Worm (Caenorhabditis elegans) whole organism, late embryonic: Measurements from ENCODE around the gene F26F4.12.

ENCODE experiments used
- C08G9.2 ChIP-seq: sonication (generic microtip); optimal IDR thresholded peaks from 2 replicates; lab custom pipeline; 2016; ENCODE audit warnings: mild to moderate bottlenecking, missing genetic modification characterization, moderate library complexity, missing compliant biosample characterization
- C38D4.7 ChIP-seq: fragments of 200-800 bp; sonication (Bioruptor generic); optimal IDR thresholded peaks from 2 replicates; lab custom pipeline; 2018; ENCODE audit warnings: mild to moderate bottlenecking, missing genetic modification characterization, moderate library complexity, missing compliant biosample characterization
- K02D7.2 ChIP-seq: sonication (generic microtip); optimal IDR thresholded peaks from 2 replicates; lab custom pipeline; 2017; ENCODE audit warnings: mild to moderate bottlenecking, missing genetic modification characterization, missing compliant biosample characterization
- K09A11.1 ChIP-seq: sonication (generic microtip); optimal IDR thresholded peaks from 2 replicates; lab custom pipeline; 2017; ENCODE audit warnings: antibody characterized with exemption, mild to moderate bottlenecking, missing genetic modification characterization, missing compliant biosample characterization; ENCODE audit not compliant: insufficient read depth
- ahr-1 ChIP-seq: sonication (generic microtip); optimal IDR thresholded peaks from 2 replicates; lab custom pipeline; 2016; ENCODE audit warnings: missing genetic modification characterization, missing compliant biosample characterization
- ceh-14 ChIP-seq: sonication (generic microtip); optimal IDR thresholded peaks from 2 replicates; lab custom pipeline; 2016; ENCODE audit warnings: missing genotype, missing genetic modification characterization, missing compliant biosample characterization
- ceh-18 ChIP-seq: sonication (generic microtip); optimal IDR thresholded peaks from 2 replicates; lab custom pipeline; 2016; ENCODE audit warnings: missing genetic modification characterization, missing compliant biosample characterization
- ceh-2 ChIP-seq: sonication (generic microtip); optimal IDR thresholded peaks from 2 replicates; lab custom pipeline; 2016; ENCODE audit warnings: missing genotype, missing genetic modification characterization, missing compliant biosample characterization
- ceh-22 ChIP-seq: sonication (generic microtip); optimal IDR thresholded peaks from 2 replicates; lab custom pipeline; 2017; ENCODE audit warnings: missing biosample characterization, missing genetic modification characterization
- ceh-31 ChIP-seq: sonication (generic microtip); optimal IDR thresholded peaks from 2 replicates; lab custom pipeline; 2016; ENCODE audit warnings: missing genetic modification characterization, missing compliant biosample characterization
- ceh-34 ChIP-seq: sonication (generic microtip); optimal IDR thresholded peaks from 2 replicates; lab custom pipeline; 2016; ENCODE audit warnings: mild to moderate bottlenecking, missing genetic modification characterization, missing compliant biosample characterization
- ceh-45 ChIP-seq: fragments of 200-800 bp; sonication (Bioruptor generic); IDR thresholded peaks from 2 replicates; pipeline ENCODE4 v1.3.6; 2022; ENCODE audit warnings: missing genetic modification reagents, missing genetic modification characterization, missing compliant biosample characterization
- ceh-6 ChIP-seq: fragments of 200-800 bp; sonication (Bioruptor generic); optimal IDR thresholded peaks from 2 replicates; lab custom pipeline; 2018; ENCODE audit warnings: mild to moderate bottlenecking, missing genetic modification characterization, missing compliant biosample characterization
- dmd-4 ChIP-seq: sonication (generic microtip); optimal IDR thresholded peaks from 2 replicates; lab custom pipeline; 2016; ENCODE audit warnings: borderline replicate concordance, missing genetic modification characterization, missing compliant biosample characterization
- elt-2 ChIP-seq: sonication (generic microtip); optimal IDR thresholded peaks from 2 replicates; lab custom pipeline; 2016; ENCODE audit warnings: missing genetic modification reagents, missing genetic modification characterization, missing compliant biosample characterization
- elt-4 ChIP-seq: sonication (generic microtip); optimal IDR thresholded peaks from 2 replicates; lab custom pipeline; 2016; ENCODE audit warnings: missing genetic modification characterization, missing compliant biosample characterization
- eyg-1 ChIP-seq: sonication (generic microtip); optimal IDR thresholded peaks from 2 replicates; lab custom pipeline; 2016; ENCODE audit warnings: missing genotype, missing genetic modification characterization, missing compliant biosample characterization
- fkh-10 ChIP-seq: fragments of 150-350 bp; optimal IDR thresholded peaks from 2 replicates; lab custom pipeline; 2014; ENCODE audit warnings: missing biosample characterization, missing genetic modification reagents, missing genetic modification characterization
- fkh-6 ChIP-seq: sonication (generic microtip); optimal IDR thresholded peaks from 2 replicates; lab custom pipeline; 2016; ENCODE audit warnings: missing genetic modification characterization, missing compliant biosample characterization
- gmeb-2 ChIP-seq: sonication (generic microtip); optimal IDR thresholded peaks from 2 replicates; lab custom pipeline; 2016; ENCODE audit warnings: missing genetic modification characterization, inconsistent platforms, missing compliant biosample characterization
- hlh-15 ChIP-seq: sonication (generic microtip); optimal IDR thresholded peaks from 2 replicates; lab custom pipeline; 2016; ENCODE audit warnings: missing genetic modification characterization, missing compliant biosample characterization
- hlh-30 ChIP-seq: sonication (generic microtip); optimal IDR thresholded peaks from 2 replicates; lab custom pipeline; 2017; ENCODE audit warnings: antibody characterized with exemption, missing genetic modification characterization, missing compliant biosample characterization; ENCODE audit not compliant: insufficient read depth
- hlh-6 ChIP-seq: sonication (generic microtip); optimal IDR thresholded peaks from 2 replicates; lab custom pipeline; 2016; ENCODE audit warnings: missing genotype, missing genetic modification characterization, missing compliant biosample characterization
- lim-6 ChIP-seq: sonication (generic microtip); optimal IDR thresholded peaks from 2 replicates; lab custom pipeline; 2016; ENCODE audit warnings: missing genetic modification characterization, missing compliant biosample characterization
- mec-3 ChIP-seq: sonication (generic microtip); optimal IDR thresholded peaks from 2 replicates; lab custom pipeline; 2016; ENCODE audit warnings: borderline replicate concordance, missing genetic modification characterization, missing compliant biosample characterization
- nfya-1 ChIP-seq: sonication (generic microtip); optimal IDR thresholded peaks from 2 replicates; lab custom pipeline; 2017; ENCODE audit warnings: missing genetic modification characterization, mild to moderate bottlenecking, missing compliant biosample characterization, antibody characterized with exemption, moderate library complexity
- nhr-232 ChIP-seq: sonication (generic microtip); optimal IDR thresholded peaks from 2 replicates; lab custom pipeline; 2016; ENCODE audit warnings: missing genetic modification characterization, missing compliant biosample characterization
- npax-4 ChIP-seq: sonication (generic microtip); optimal IDR thresholded peaks from 2 replicates; lab custom pipeline; 2016; ENCODE audit warnings: missing genetic modification characterization, missing compliant biosample characterization
- odd-2 ChIP-seq: sonication (generic microtip); optimal IDR thresholded peaks from 2 replicates; lab custom pipeline; 2017; ENCODE audit warnings: antibody characterized with exemption, mild to moderate bottlenecking, missing genetic modification characterization, missing compliant biosample characterization
- pag-3 ChIP-seq: sonication (generic microtip); optimal IDR thresholded peaks from 2 replicates; lab custom pipeline; 2016; ENCODE audit warnings: missing compliant biosample characterization, missing genetic modification characterization, borderline replicate concordance
- pha-4 ChIP-seq: fragments of 150-350 bp; optimal IDR thresholded peaks from 2 replicates; lab custom pipeline; 2018; ENCODE audit warnings: missing biosample characterization, missing genetic modification reagents, missing genetic modification characterization
- pqm-1 ChIP-seq: sonication (generic microtip); optimal IDR thresholded peaks from 2 replicates; lab custom pipeline; 2016; ENCODE audit warnings: missing genetic modification characterization, missing compliant biosample characterization
- pros-1 ChIP-seq: fragments of 150-350 bp; optimal IDR thresholded peaks from 2 replicates; lab custom pipeline; 2014; ENCODE audit warnings: missing biosample characterization, missing genetic modification reagents, missing genetic modification characterization
- ref-2 ChIP-seq: sonication (generic microtip); optimal IDR thresholded peaks from 2 replicates; lab custom pipeline; 2016; ENCODE audit warnings: missing genetic modification characterization, missing compliant biosample characterization
- rnt-1 ChIP-seq: sonication (generic microtip); optimal IDR thresholded peaks from 2 replicates; lab custom pipeline; 2016; ENCODE audit warnings: missing genetic modification characterization, missing compliant biosample characterization
- sdc-2 ChIP-seq: sonication (generic microtip); optimal IDR thresholded peaks from 2 replicates; lab custom pipeline; 2016; ENCODE audit warnings: missing genotype, missing genetic modification characterization, missing compliant biosample characterization
- sox-2 ChIP-seq: fragments of 200-800 bp; sonication (Bioruptor generic); IDR thresholded peaks from 2 replicates; pipeline ENCODE4 v1.3.6; 2022; ENCODE audit warnings: missing genetic modification reagents, missing genetic modification characterization, missing compliant biosample characterization
- syd-9 ChIP-seq: sonication (generic microtip); optimal IDR thresholded peaks from 2 replicates; lab custom pipeline; 2016; ENCODE audit warnings: mild to moderate bottlenecking, missing genetic modification characterization, moderate library complexity, missing compliant biosample characterization
- tbx-2 ChIP-seq: sonication (generic microtip); optimal IDR thresholded peaks from 2 replicates; lab custom pipeline; 2016; ENCODE audit warnings: missing genetic modification characterization, missing compliant biosample characterization
- tbx-7 ChIP-seq: sonication (generic microtip); optimal IDR thresholded peaks from 2 replicates; lab custom pipeline; 2016; ENCODE audit warnings: missing genotype, missing genetic modification characterization, missing compliant biosample characterization
- ttx-3 ChIP-seq: sonication (generic microtip); optimal IDR thresholded peaks from 2 replicates; lab custom pipeline; 2016; ENCODE audit warnings: missing genetic modification reagents, missing genetic modification characterization, missing compliant biosample characterization
- unc-3 ChIP-seq, 2 experiments: fragments of 200-800 bp in 1 of 2; sonication (Bioruptor generic) in 1 of 2; sonication (generic microtip) in 1 of 2; conservative IDR thresholded peaks in 1 of 2; optimal IDR thresholded peaks in 1 of 2; 2 replicates each; pipeline versions ENCODE4 v1.3.6 to Lab custom; 2016 to 2022; ENCODE audit warnings: missing compliant biosample characterization in 2 of 2, missing genetic modification characterization in 2 of 2, missing genetic modification reagents in 1 of 2
- unc-42 ChIP-seq: sonication (generic microtip); optimal IDR thresholded peaks from 2 replicates; lab custom pipeline; 2016; ENCODE audit warnings: missing genotype, missing genetic modification characterization, missing compliant biosample characterization
- unc-86 ChIP-seq: sonication (generic microtip); optimal IDR thresholded peaks from 2 replicates; lab custom pipeline; 2016; ENCODE audit warnings: missing genetic modification characterization, missing compliant biosample characterization
- ztf-16 ChIP-seq: sonication (generic microtip); optimal IDR thresholded peaks from 2 replicates; lab custom pipeline; 2017; ENCODE audit warnings: missing genetic modification characterization, missing compliant biosample characterization

The F26F4.12 gene

DNA sequence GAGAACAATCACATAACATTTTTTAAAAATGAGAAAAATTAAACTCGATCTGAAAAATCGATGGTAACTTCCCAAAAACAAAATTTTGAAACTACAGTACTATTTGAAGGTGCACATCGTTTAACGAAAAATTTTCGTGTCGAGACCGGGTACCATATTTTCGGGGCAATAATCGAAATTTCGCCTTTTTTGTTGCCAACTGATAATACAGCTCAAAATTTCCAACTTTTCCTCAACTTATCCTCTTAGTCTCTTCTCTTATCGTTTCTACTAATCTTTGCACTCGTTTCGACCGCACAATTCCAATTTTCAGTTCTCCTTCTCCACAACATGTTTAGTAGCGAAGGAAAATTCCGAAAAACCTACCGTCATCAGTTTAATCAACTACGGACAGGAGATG, 2.9 kb downstream of the F26F4.12 start, which contains the start of gene rom-1:
Gene rom-1 (plus strand): TSS at position 301 of the 400 bp plus-strand sequence.
- no peak for TF ChIP-seq elt-2 (tag; lab: Kevin White, UChicago)
- no peak for TF ChIP-seq ceh-18 (tag; lab: Kevin White, UChicago)
- TF ChIP-seq ztf-16, result no peak
- no peak for TF ChIP-seq pros-1 (tag; lab: Kevin White, UChicago)
- TF ChIP-seq unc-86 (tag; lab: Kevin White, UChicago), result no peak
- no peak for TF ChIP-seq npax-4 (tag; lab: Kevin White, UChicago)
- no peak for TF ChIP-seq K09A11.1 (tag; lab: Kevin White, UChicago)
- TF ChIP-seq nfya-1, result no peak
- no peak for TF ChIP-seq unc-3 (GFP tag; conservative IDR thresholded peaks at IDR 0.05; lab: Robert Waterston, UW)
- no peak for TF ChIP-seq unc-3 (tag; optimal IDR thresholded peaks at IDR 0.05; lab: Kevin White, UChicago)
- TF ChIP-seq K02D7.2 (tag; lab: Kevin White, UChicago), result no peak
- TF ChIP-seq ceh-22 (tag; lab: Kevin White, UChicago), result no peak
- no peak for TF ChIP-seq ceh-2 (tag; lab: Kevin White, UChicago)
- TF ChIP-seq tbx-7 (tag; lab: Kevin White, UChicago), result no peak
- TF ChIP-seq ceh-6 (GFP tag; lab: Kevin White, UChicago), result no peak
- TF ChIP-seq ahr-1 (tag; lab: Kevin White, UChicago), result no peak
- no peak for TF ChIP-seq C38D4.7 (GFP tag; lab: Kevin White, UChicago)
- TF ChIP-seq syd-9 (tag; lab: Kevin White, UChicago), result no peak
- TF ChIP-seq hlh-30 (tag; lab: Kevin White, UChicago), result no peak
- TF ChIP-seq ttx-3 (tag; lab: Kevin White, UChicago), result no peak
- TF ChIP-seq hlh-15 (tag; lab: Kevin White, UChicago), result no peak
- TF ChIP-seq, all 69 proteins: peak for 0

DNA sequence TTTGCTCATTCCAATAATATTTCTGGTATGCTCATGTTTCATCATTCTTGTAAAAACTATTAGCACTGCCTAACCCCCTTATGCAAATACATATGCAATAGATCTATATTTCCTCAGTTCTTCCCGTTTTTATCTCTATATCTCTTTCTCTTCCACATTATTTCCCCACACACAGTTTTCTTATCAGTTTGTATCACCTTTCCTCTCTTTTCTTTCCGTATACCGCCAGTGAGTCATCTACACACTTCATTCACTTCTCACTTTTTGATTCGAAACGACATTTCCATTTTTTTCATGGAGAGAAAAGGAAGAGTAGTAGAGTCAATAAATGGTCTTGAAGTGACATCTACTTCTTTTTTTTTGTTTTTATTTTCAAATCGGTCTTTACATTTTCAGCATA, 3.5 kb downstream of the F26F4.12 start:
- TF ChIP-seq elt-2 (tag; lab: Kevin White, UChicago) (peak; percentile 43), hlh-6 (tag; lab: Kevin White, UChicago) (no peak)
- TF ChIP-seq, all 69 proteins: peak for 1

DNA sequence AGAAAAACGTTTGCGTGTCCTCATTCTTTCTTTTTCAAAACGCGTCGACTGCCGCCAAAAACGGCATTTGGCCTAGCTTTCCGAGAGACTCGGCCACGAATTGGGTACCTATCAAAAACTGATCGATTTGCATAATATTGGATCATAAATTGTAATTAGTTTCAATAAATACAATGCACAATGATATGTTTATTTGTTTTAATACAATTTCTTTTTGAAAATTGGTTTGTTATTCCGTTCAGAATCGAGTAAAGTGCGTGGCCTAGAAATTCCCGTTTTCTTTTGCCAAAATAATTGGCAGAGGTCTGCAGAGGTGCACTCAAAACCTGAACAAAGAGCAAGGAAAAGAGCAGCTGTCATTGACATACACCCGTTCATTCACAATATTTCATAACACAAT, 4.4 kb downstream of the F26F4.12 start, which contains the start of gene F26F4.8:
Gene F26F4.8 (minus strand): TSS at position 69 of the 400 bp plus-strand sequence.
- TF ChIP-seq hlh-15 (tag; lab: Kevin White, UChicago) (no peak), pros-1 (tag; lab: Kevin White, UChicago) (no peak), rnt-1 (tag; lab: Kevin White, UChicago) (peak; percentile 46), ref-2 (peak; percentile 51), ceh-34 (tag; lab: Kevin White, UChicago) (peak; percentile 15), tbx-2 (tag; lab: Kevin White, UChicago) (peak; percentile 85), C08G9.2 (tag; lab: Kevin White, UChicago) (peak; percentile 90), nhr-232 (tag; lab: Kevin White, UChicago) (no peak), ceh-31 (tag; lab: Kevin White, UChicago) (peak; percentile 92), fkh-6 (tag; lab: Kevin White, UChicago) (peak; percentile 40), C38D4.7 (GFP tag; lab: Kevin White, UChicago) (no peak), fkh-10 (GFP tag; lab: Kevin White, UChicago) (no peak), ahr-1 (tag; lab: Kevin White, UChicago) (peak; percentile 24), hlh-6 (tag; lab: Kevin White, UChicago) (no peak), K09A11.1 (tag; lab: Kevin White, UChicago) (no peak), unc-86 (tag; lab: Kevin White, UChicago) (peak; percentile 10), lim-6 (tag; lab: Kevin White, UChicago) (peak; percentile 43), sdc-2 (tag; lab: Kevin White, UChicago) (peak; percentile 54), ttx-3 (tag; lab: Kevin White, UChicago) (no peak), dmd-4 (no peak), odd-2 (tag; lab: Kevin White, UChicago) (no peak), ztf-16 (peak; percentile 1), ceh-6 (GFP tag; lab: Kevin White, UChicago) (no peak), unc-42 (tag; lab: Kevin White, UChicago) (peak; percentile 20), pha-4 (no peak), ceh-14 (tag; lab: Kevin White, UChicago) (peak; percentile 14), elt-4 (tag; lab: Kevin White, UChicago) (no peak), pqm-1 (tag; lab: Kevin White, UChicago) (no peak), sox-2 (GFP tag; lab: Robert Waterston, UW) (no peak), eyg-1 (peak; percentile 7), mec-3 (tag; lab: Kevin White, UChicago) (peak; percentile 79), hlh-30 (tag; lab: Kevin White, UChicago) (no peak), ceh-45 (GFP tag; lab: Robert Waterston, UW) (no peak), syd-9 (tag; lab: Kevin White, UChicago) (no peak), gmeb-2 (tag; lab: Kevin White, UChicago) (no peak), pag-3 (no peak), unc-3 (GFP tag; conservative IDR thresholded peaks at IDR 0.05; lab: Robert Waterston, UW) (no peak), unc-3 (tag; optimal IDR thresholded peaks at IDR 0.05; lab: Kevin White, UChicago) (no peak), npax-4 (tag; lab: Kevin White, UChicago) (no peak)
